Worm (Caenorhabditis elegans): ENCODE data around the gene mes-4.

Gene mes-4

DNA sequence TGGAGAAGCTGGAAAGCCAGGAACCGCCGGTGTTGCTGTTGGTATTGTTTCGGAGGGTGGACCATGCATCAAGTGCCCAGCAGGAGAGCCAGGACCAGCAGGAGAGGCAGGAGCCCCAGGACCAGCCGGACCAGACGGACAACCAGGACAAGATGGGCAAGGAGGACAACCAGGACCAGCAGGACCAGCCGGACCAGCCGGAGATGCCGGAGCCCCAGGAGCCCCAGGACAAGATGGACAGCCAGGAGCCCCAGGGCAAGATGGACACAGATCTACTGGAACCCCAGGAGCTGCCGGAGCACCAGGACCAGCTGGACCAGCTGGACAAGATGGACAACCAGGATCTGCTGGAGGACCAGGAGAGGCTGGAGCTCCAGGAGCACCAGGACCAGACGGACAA, 5.5 kb upstream of the mes-4 start:
- no peak for TF ChIP-seq unc-62 (GFP tag; optimal IDR thresholded peaks at IDR 0.05)
- TF ChIP-seq elt-3 (tag; optimal IDR thresholded peaks at IDR 0.05), result no peak
- TF ChIP-seq lsy-12 (tag; optimal IDR thresholded peaks at IDR 0.05), result no peak
- no peak for TF ChIP-seq ceh-16 (tag; optimal IDR thresholded peaks at IDR 0.05)
- no peak for TF ChIP-seq unc-39 (tag; optimal IDR thresholded peaks at IDR 0.05)
- no peak for TF ChIP-seq R02D3.7 (tag; optimal IDR thresholded peaks at IDR 0.05)
- TF ChIP-seq egl-5 (tag; optimal IDR thresholded peaks at IDR 0.05), result no peak
- TF ChIP-seq nhr-12 (tag; optimal IDR thresholded peaks at IDR 0.05), result no peak
- no peak for TF ChIP-seq nhr-76 (tag; optimal IDR thresholded peaks at IDR 0.05)
- TF ChIP-seq ceh-82 (tag; optimal IDR thresholded peaks at IDR 0.05), result no peak

- no peak for TF ChIP-seq ceh-9 (tag; optimal IDR thresholded peaks at IDR 0.05)
- TF ChIP-seq ztf-11 (tag; optimal IDR thresholded peaks at IDR 0.05), result no peak
- TF ChIP-seq unc-62 (GFP tag; optimal IDR thresholded peaks at IDR 0.05), result no peak
- no peak for TF ChIP-seq egl-5 (tag; optimal IDR thresholded peaks at IDR 0.05)
- TF ChIP-seq ceh-28 (tag; optimal IDR thresholded peaks at IDR 0.05), result no peak
- no peak for TF ChIP-seq jun-1 (tag; optimal IDR thresholded peaks at IDR 0.05)
- TF ChIP-seq elt-2 (tag; optimal IDR thresholded peaks at IDR 0.05), result no peak
- TF ChIP-seq lin-15B (tag; optimal IDR thresholded peaks at IDR 0.05), result no peak
Observed at ce11 chrV:13441661-13442060, 4.3 kb upstream of the mes-4 start, which contains the start of gene col-162. Gene col-162, plus strand, starts transcription at chrV:13441961.

DNA sequence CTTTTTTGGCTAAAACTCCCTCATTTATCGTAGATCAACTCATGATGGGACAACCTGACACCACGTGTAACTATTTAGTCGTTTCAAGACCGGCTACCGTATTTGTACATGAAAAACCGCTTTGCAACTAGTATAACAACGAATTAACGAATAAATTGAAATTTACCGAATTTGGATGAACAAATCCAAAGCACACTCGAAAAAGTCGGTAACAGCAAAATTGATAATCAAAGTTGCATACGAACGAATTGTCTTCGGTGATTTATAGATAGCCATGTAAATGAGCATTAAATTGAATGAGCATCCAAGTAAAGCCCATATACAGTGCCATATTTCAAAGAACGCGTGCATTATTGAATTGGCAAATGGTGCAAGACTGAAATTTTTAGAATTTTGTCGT, 5.0 kb downstream of the mes-4 start, which contains the start of gene srd-17:
Gene srd-17 (minus strand): TSS at position 351 of the 400 bp plus-strand sequence.
- TF ChIP-seq fkh-2 (tag; optimal IDR thresholded peaks at IDR 0.05) (no peak), nhr-76 (tag; optimal IDR thresholded peaks at IDR 0.05) (no peak), hmg-11 (tag; optimal IDR thresholded peaks at IDR 0.05) (no peak)

DNA sequence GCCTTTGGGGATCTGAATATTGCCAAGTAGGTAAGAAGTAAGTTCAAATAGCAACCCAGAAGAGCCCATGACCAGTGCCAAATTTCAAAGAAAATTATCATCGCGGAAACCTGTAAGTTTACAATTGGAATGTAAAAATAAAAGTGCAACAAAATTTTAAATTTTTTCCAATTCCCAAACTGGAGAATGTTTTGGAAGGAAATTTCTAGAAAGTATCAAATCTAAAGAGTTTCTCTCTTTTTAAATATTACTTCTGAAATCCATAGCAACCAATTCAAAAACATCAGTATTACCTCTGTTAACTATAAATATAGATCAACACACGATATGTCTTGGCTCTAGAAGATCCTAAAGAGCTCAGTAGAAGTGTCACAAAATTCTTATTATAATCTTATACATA, 8.7 kb downstream of the mes-4 start, which contains the start of gene srd-19:
Gene srd-19 (minus strand): TSS at position 101 of the 400 bp plus-strand sequence.
- TF ChIP-seq egl-5 (tag; optimal IDR thresholded peaks at IDR 0.05) (no peak), elt-3 (tag; optimal IDR thresholded peaks at IDR 0.05) (no peak), ceh-9 (tag; optimal IDR thresholded peaks at IDR 0.05) (no peak), skn-1 (tag; optimal IDR thresholded peaks at IDR 0.05) (no peak), snpc-4 (tag; optimal IDR thresholded peaks at IDR 0.05) (no peak), elt-1 (tag; optimal IDR thresholded peaks at IDR 0.05) (no peak), jun-1 (tag; optimal IDR thresholded peaks at IDR 0.05) (no peak), zag-1 (tag; optimal IDR thresholded peaks at IDR 0.05) (no peak), mdl-1 (tag; optimal IDR thresholded peaks at IDR 0.05) (no peak), nhr-12 (tag; optimal IDR thresholded peaks at IDR 0.05) (no peak)

ce11 chrV:13427378-13427777, 10.0 kb downstream of the mes-4 start:
- TF ChIP-seq daf-12 (tag; optimal IDR thresholded peaks at IDR 0.05) (no peak), elt-2 (tag; optimal IDR thresholded peaks at IDR 0.05) (no peak)

DNA sequence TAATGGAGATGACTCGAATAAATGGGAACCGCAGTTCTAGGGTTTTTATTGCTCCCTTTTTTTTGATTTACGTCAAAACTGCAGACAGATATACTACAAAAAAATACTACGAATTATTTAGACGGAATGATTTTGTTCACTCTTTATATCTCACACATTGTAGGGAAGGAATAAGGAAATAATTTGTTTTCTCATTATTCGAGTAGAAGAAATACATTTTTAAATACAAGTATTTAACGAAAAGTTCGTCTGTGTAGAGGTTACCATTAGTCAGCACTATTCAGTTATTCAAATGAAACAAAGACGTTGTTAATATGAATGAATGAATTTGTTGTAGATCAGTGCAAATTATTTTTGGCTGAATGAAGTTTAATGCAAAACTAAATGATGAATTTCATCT, 10.6 kb downstream of the mes-4 start, which contains the start of gene srd-18:
Gene srd-18 (minus strand): TSS at position 101 of the 400 bp plus-strand sequence.
- no peak for TF ChIP-seq fos-1 (tag; optimal IDR thresholded peaks at IDR 0.05)
- TF ChIP-seq elt-3 (tag; optimal IDR thresholded peaks at IDR 0.05), result no peak
- TF ChIP-seq mdl-1 (tag; optimal IDR thresholded peaks at IDR 0.05), result no peak
- no peak for TF ChIP-seq ceh-9 (tag; optimal IDR thresholded peaks at IDR 0.05)
- TF ChIP-seq pha-4 (tag; optimal IDR thresholded peaks at IDR 0.05), result no peak
- TF ChIP-seq daf-12 (tag; optimal IDR thresholded peaks at IDR 0.05), result no peak
- TF ChIP-seq nhr-77 (tag; optimal IDR thresholded peaks at IDR 0.05), result no peak
- no peak for TF ChIP-seq nhr-76 (tag; optimal IDR thresholded peaks at IDR 0.05)
- no peak for TF ChIP-seq eor-1 (tag; optimal IDR thresholded peaks at IDR 0.05)
- no peak for TF ChIP-seq nhr-237 (tag; optimal IDR thresholded peaks at IDR 0.05)
- TF ChIP-seq lin-15B (tag; optimal IDR thresholded peaks at IDR 0.05), result no peak
- TF ChIP-seq nfya-1 (tag; optimal IDR thresholded peaks at IDR 0.05; ENCODE audit: insufficient read depth), result no peak
- TF ChIP-seq hmg-11 (tag; optimal IDR thresholded peaks at IDR 0.05), result no peak
- no peak for TF ChIP-seq skn-1 (tag; optimal IDR thresholded peaks at IDR 0.05)
- TF ChIP-seq fkh-2 (tag; optimal IDR thresholded peaks at IDR 0.05), result no peak
- TF ChIP-seq ama-1 (optimal IDR thresholded peaks at IDR 0.05), result no peak

Measured in whole organism, L3 larva.